Worm (Caenorhabditis elegans) whole organism, early embryonic: ENCODE data around the gene F20D6.1.

ENCODE experiments used
- B0310.2 ChIP-seq: sonication (generic microtip); optimal IDR thresholded peaks from 2 replicates; lab custom pipeline; 2016; ENCODE audit warnings: mild to moderate bottlenecking, missing genetic modification characterization, missing compliant biosample characterization
- F13C5.2 ChIP-seq: sonication (generic microtip); optimal IDR thresholded peaks from 2 replicates; lab custom pipeline; 2017; ENCODE audit warnings: mild to moderate bottlenecking, missing genetic modification characterization, inconsistent platforms, missing compliant biosample characterization
- aly-1 ChIP-seq: sonication (generic microtip); optimal IDR thresholded peaks from 2 replicates; lab custom pipeline; 2016; ENCODE audit warnings: missing genetic modification characterization, missing compliant biosample characterization
- ama-1 ChIP-seq: fragments of 150-350 bp; optimal IDR thresholded peaks from 2 replicates; lab custom pipeline; 2014
- ceh-13 ChIP-seq: fragments of 200-800 bp; sonication (Bioruptor generic); optimal IDR thresholded peaks from 2 replicates; lab custom pipeline; 2018; ENCODE audit warnings: mild to moderate bottlenecking, missing genetic modification characterization, missing compliant biosample characterization
- ceh-36 ChIP-seq: sonication (generic microtip); optimal IDR thresholded peaks from 2 replicates; lab custom pipeline; 2016; ENCODE audit warnings: missing genetic modification characterization, inconsistent platforms, missing compliant biosample characterization
- ets-7 ChIP-seq: sonication (generic microtip); optimal IDR thresholded peaks from 2 replicates; lab custom pipeline; 2016; ENCODE audit warnings: missing genotype, missing genetic modification characterization, missing compliant biosample characterization
- flt-1 ChIP-seq: fragments of 200-800 bp; sonication (Bioruptor generic); IDR thresholded peaks from 2 replicates; pipeline ENCODE4 v1.3.6; 2022; ENCODE audit warnings: missing genetic modification characterization, missing compliant biosample characterization
- hmbx-1 ChIP-seq: sonication (generic microtip); optimal IDR thresholded peaks from 2 replicates; lab custom pipeline; 2016; ENCODE audit warnings: mild to moderate bottlenecking, missing genetic modification characterization, missing compliant biosample characterization
- hmg-4 ChIP-seq: fragments of 200-800 bp; sonication (Bioruptor generic); optimal IDR thresholded peaks from 2 replicates; lab custom pipeline; 2018; ENCODE audit warnings: mild to moderate bottlenecking, missing genetic modification characterization, missing compliant biosample characterization
- hnd-1 ChIP-seq: sonication (generic microtip); optimal IDR thresholded peaks from 2 replicates; lab custom pipeline; 2016; ENCODE audit warnings: missing genetic modification characterization, missing compliant biosample characterization
- pes-1 ChIP-seq: fragments of 200-800 bp; sonication (Bioruptor generic); IDR thresholded peaks from 2 replicates; pipeline ENCODE4 v1.3.6; 2022; ENCODE audit warnings: missing genetic modification reagents, missing genetic modification characterization, missing compliant biosample characterization
- scrt-1 ChIP-seq: fragments of 200-800 bp; sonication (Bioruptor generic); IDR thresholded peaks from 2 replicates; pipeline ENCODE4 v1.3.6; 2022; ENCODE audit warnings: missing genetic modification characterization, missing compliant biosample characterization
- sea-1 ChIP-seq: fragments of 200-800 bp; sonication (Bioruptor generic); conservative IDR thresholded peaks from 2 replicates; pipeline ENCODE4 v1.3.6; 2022; ENCODE audit warnings: missing genetic modification characterization, missing compliant biosample characterization
- tbx-11 ChIP-seq: fragments of 200-800 bp; sonication (Bioruptor generic); IDR thresholded peaks from 2 replicates; pipeline ENCODE4 v1.3.6; 2022; ENCODE audit warnings: missing genetic modification characterization, missing compliant biosample characterization
- tbx-37 ChIP-seq: fragments of 200-800 bp; sonication (Bioruptor generic); conservative IDR thresholded peaks from 2 replicates; pipeline ENCODE4 v1.3.6; 2022; ENCODE audit warnings: missing genetic modification reagents, missing genetic modification characterization, missing compliant biosample characterization
- tra-4 ChIP-seq: sonication (generic microtip); optimal IDR thresholded peaks from 2 replicates; lab custom pipeline; 2017; ENCODE audit warnings: missing genetic modification characterization, missing compliant biosample characterization

Gene F20D6.1

ce11 chrV:8163199-8163598 lies 27.3 kb upstream of the F20D6.1 start:
- TF ChIP-seq sea-1 (no peak), tbx-11 (no peak), ceh-36 (tag; lab: Kevin White, UChicago) (no peak), B0310.2 (tag; lab: Kevin White, UChicago) (no peak), tra-4 (no peak), hmbx-1 (tag; lab: Kevin White, UChicago) (no peak), ama-1 (lab: Kevin White, UChicago) (no peak), hmg-4 (GFP tag; lab: Kevin White, UChicago) (no peak), pes-1 (no peak), tbx-37 (no peak), F13C5.2 (tag; lab: Kevin White, UChicago) (no peak)

- no peak for TF ChIP-seq hnd-1
- TF ChIP-seq tbx-37 = no peak
Observed at ce11 chrV:8168219-8168962, 22.1 kb upstream of the F20D6.1 start, which contains the start of gene F20D6.8. Gene F20D6.8, minus strand, starts transcription at chrV:8168269.

ce11 chrV:8169150-8169549 lies 21.4 kb upstream of the F20D6.1 start:
- no peak for TF ChIP-seq ceh-36 (tag; lab: Kevin White, UChicago)
- TF ChIP-seq hmbx-1 (tag; lab: Kevin White, UChicago) = no peak
- no peak for TF ChIP-seq aly-1
- no peak for TF ChIP-seq B0310.2 (tag; lab: Kevin White, UChicago)
- TF ChIP-seq ets-7 (tag; lab: Kevin White, UChicago) = no peak
- no peak for TF ChIP-seq pes-1
- no peak for TF ChIP-seq hnd-1
- TF ChIP-seq F13C5.2 (tag; lab: Kevin White, UChicago) = no peak
- no peak for TF ChIP-seq hmg-4 (GFP tag; lab: Kevin White, UChicago)
- no peak for TF ChIP-seq ama-1 (lab: Kevin White, UChicago)
- TF ChIP-seq tbx-11 = no peak
- TF ChIP-seq scrt-1 = no peak
- no peak for TF ChIP-seq ceh-13 (GFP tag; lab: Kevin White, UChicago)
- TF ChIP-seq flt-1 = no peak
- TF ChIP-seq sea-1 = no peak

- TF ChIP-seq hmg-4 (GFP tag; lab: Kevin White, UChicago) (no peak), F13C5.2 (tag; lab: Kevin White, UChicago) (no peak), pes-1 (no peak), flt-1 (no peak), ama-1 (lab: Kevin White, UChicago) (no peak), scrt-1 (no peak), ceh-13 (GFP tag; lab: Kevin White, UChicago) (no peak), tbx-11 (no peak), sea-1 (no peak)
Observed at ce11 chrV:8170300-8170699, 20.2 kb upstream of the F20D6.1 start.

ce11 chrV:8171688-8172087 lies 18.8 kb upstream of the F20D6.1 start:
- no peak for TF ChIP-seq hmbx-1 (tag; lab: Kevin White, UChicago)
- TF ChIP-seq tbx-11 = no peak
- no peak for TF ChIP-seq pes-1
- TF ChIP-seq tra-4 = no peak
- no peak for TF ChIP-seq scrt-1
- TF ChIP-seq hmg-4 (GFP tag; lab: Kevin White, UChicago) = no peak
- TF ChIP-seq ceh-13 (GFP tag; lab: Kevin White, UChicago) = no peak
- no peak for TF ChIP-seq ets-7 (tag; lab: Kevin White, UChicago)
- TF ChIP-seq ama-1 (lab: Kevin White, UChicago) = no peak
- no peak for TF ChIP-seq aly-1
- no peak for TF ChIP-seq flt-1
- no peak for TF ChIP-seq sea-1
- TF ChIP-seq B0310.2 (tag; lab: Kevin White, UChicago) = no peak
- TF ChIP-seq tbx-37 = no peak
- TF ChIP-seq F13C5.2 (tag; lab: Kevin White, UChicago) = no peak

DNA sequence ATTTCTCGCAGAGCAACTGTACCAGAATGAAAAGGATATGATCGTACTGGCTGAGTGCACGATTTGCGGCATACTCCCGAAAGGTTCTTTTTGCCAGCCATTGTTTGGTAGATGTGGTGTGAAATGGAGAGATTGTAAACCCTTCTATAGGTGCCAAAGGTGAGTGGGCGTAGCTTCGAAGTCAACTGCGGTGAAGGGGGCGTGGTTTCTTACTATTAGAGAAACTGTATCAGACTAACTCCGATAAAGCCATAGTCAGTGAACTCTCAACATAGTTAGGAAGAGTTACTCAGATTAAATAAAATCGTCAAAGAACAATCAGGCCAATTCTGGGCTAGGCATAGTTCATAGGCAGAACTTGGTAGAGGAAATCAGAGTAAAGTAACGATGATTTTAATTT lies 13.2 kb upstream of the F20D6.1 start, which contains the start of gene F20D6.9:
TSS of gene F20D6.9 (minus strand) at position 101 of the 400 bp plus-strand sequence.
- TF ChIP-seq hmbx-1 (tag; lab: Kevin White, UChicago) (no peak), B0310.2 (tag; lab: Kevin White, UChicago) (no peak)

DNA sequence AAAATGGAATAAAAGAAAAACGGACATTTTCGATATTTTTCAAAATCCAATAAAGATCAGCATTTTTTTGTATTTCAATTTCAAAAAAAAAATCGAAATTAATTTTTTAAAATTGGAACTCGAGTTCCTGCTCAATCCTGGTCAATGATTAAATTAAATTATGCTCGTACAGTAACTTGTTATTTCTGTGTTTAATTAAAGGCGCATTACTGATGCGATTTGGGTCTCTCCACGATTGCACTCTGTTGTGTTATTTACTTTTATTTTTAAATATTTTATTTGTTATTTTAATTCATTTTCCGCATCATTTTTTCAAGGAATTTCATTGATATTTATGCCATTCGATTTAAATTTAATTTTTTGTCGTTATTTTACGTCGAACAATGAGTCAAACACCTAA lies 12.3 kb upstream of the F20D6.1 start:
- no peak for TF ChIP-seq ceh-36 (tag; lab: Kevin White, UChicago)
- TF ChIP-seq hmbx-1 (tag; lab: Kevin White, UChicago) = no peak
- TF ChIP-seq aly-1 = no peak
- no peak for TF ChIP-seq hmg-4 (GFP tag; lab: Kevin White, UChicago)
- no peak for TF ChIP-seq tbx-11
- no peak for TF ChIP-seq B0310.2 (tag; lab: Kevin White, UChicago)
- no peak for TF ChIP-seq tra-4
- no peak for TF ChIP-seq tbx-37
- TF ChIP-seq scrt-1 = no peak
- no peak for TF ChIP-seq ceh-13 (GFP tag; lab: Kevin White, UChicago)
- TF ChIP-seq ets-7 (tag; lab: Kevin White, UChicago) = no peak
- TF ChIP-seq flt-1 = no peak
- no peak for TF ChIP-seq ama-1 (lab: Kevin White, UChicago)
- TF ChIP-seq hnd-1 = no peak
- no peak for TF ChIP-seq pes-1
- TF ChIP-seq sea-1 = no peak
- no peak for TF ChIP-seq F13C5.2 (tag; lab: Kevin White, UChicago)

- TF ChIP-seq ama-1 (lab: Kevin White, UChicago) (no peak), hmg-4 (GFP tag; lab: Kevin White, UChicago) (no peak), tbx-37 (no peak), scrt-1 (peak; percentile 36; the same call in 1 of the 2 replicates), pes-1 (no peak), F13C5.2 (tag; lab: Kevin White, UChicago) (no peak)
Observed at ce11 chrV:8178914-8179542, 11.5 kb upstream of the F20D6.1 start, which contains the start of gene srp-7. Gene srp-7, plus strand, starts transcription at chrV:8179126.
